Worm (Caenorhabditis elegans): ENCODE data around the gene C35B1.3.

- no peak for TF ChIP-seq tbx-11 (GFP tag; IDR thresholded peaks at IDR 0.05)
- no peak for TF ChIP-seq ama-1 (optimal IDR thresholded peaks at IDR 0.05)
- TF ChIP-seq flt-1 (GFP tag; IDR thresholded peaks at IDR 0.05) = no peak
- TF ChIP-seq hnd-1 (tag; optimal IDR thresholded peaks at IDR 0.05) = no peak
- no peak for TF ChIP-seq ets-7 (tag; optimal IDR thresholded peaks at IDR 0.05)
- no peak for TF ChIP-seq hmbx-1 (tag; optimal IDR thresholded peaks at IDR 0.05)
- no peak for TF ChIP-seq tbx-37 (GFP tag; conservative IDR thresholded peaks at IDR 0.05)
- TF ChIP-seq B0310.2 (tag; optimal IDR thresholded peaks at IDR 0.05) = no peak
- TF ChIP-seq aly-1 (tag; optimal IDR thresholded peaks at IDR 0.05) = no peak
- TF ChIP-seq ceh-13 (GFP tag; optimal IDR thresholded peaks at IDR 0.05) = no peak
- TF ChIP-seq F13C5.2 (tag; optimal IDR thresholded peaks at IDR 0.05) = no peak
- TF ChIP-seq hmg-4 (GFP tag; optimal IDR thresholded peaks at IDR 0.05) = no peak
- no peak for TF ChIP-seq ceh-36 (tag; optimal IDR thresholded peaks at IDR 0.05)
- no peak for TF ChIP-seq pes-1 (GFP tag; IDR thresholded peaks at IDR 0.05)
Observed at ce11 chrIV:4080846-4081245, at the start of gene C35B1.3, which contains the start of gene C35B1.9.
